Worm (Caenorhabditis elegans): ENCODE measurements around the gene T07A5.7.

The T07A5.7 gene

ce11 chrIII:10320228-10320705 lies 9.4 kb upstream of the T07A5.7 start:
- TF ChIP-seq Y48G9A.11 (GFP tag; IDR thresholded peaks at IDR 0.05) (0 out of 2 replicates have a peak, but pooled peaks have one; percentile 59), snpc-1.2 (GFP tag; IDR thresholded peaks at IDR 0.05) (peak; percentile 69; the same call in 1 of the 2 replicates), F49E8.2 (tag; optimal IDR thresholded peaks at IDR 0.05; ENCODE audit: borderline replicate concordance) (peak; percentile 43), ceh-44 (GFP tag; IDR thresholded peaks at IDR 0.05) (0 out of 2 replicates have a peak, but pooled peaks have one; percentile 4), unc-130 (GFP tag; optimal IDR thresholded peaks at IDR 0.05) (peak; percentile 74), lin-38 (GFP tag; IDR thresholded peaks at IDR 0.05) (peak; percentile 79), arid-1 (GFP tag; conservative IDR thresholded peaks at IDR 0.05) (peak; percentile 27; the same call in 1 of the 2 replicates), mes-2 (tag; optimal IDR thresholded peaks at IDR 0.05; ENCODE audit: poor library complexity, severe bottlenecking) (peak; percentile 3), T26A8.4 (GFP tag; IDR thresholded peaks at IDR 0.05) (0 out of 2 replicates have a peak, but pooled peaks have one; percentile 22)

- TF ChIP-seq attf-4 (tag; optimal IDR thresholded peaks at IDR 0.05) (no peak), mes-2 (tag; optimal IDR thresholded peaks at IDR 0.05; ENCODE audit: poor library complexity, severe bottlenecking) (peak; percentile 71), T26A8.4 (GFP tag; IDR thresholded peaks at IDR 0.05) (no peak), dpl-1 (GFP tag; optimal IDR thresholded peaks at IDR 0.05) (peak; percentile 45), ceh-28 (tag; optimal IDR thresholded peaks at IDR 0.05) (peak; percentile 69), hlh-30 (tag; optimal IDR thresholded peaks at IDR 0.05; ENCODE audit: insufficient read depth) (peak; percentile 61), nhr-28 (tag; optimal IDR thresholded peaks at IDR 0.05) (peak; percentile 18), lin-13 (GFP tag; optimal IDR thresholded peaks at IDR 0.05) (peak; percentile 45), pha-4 (GFP tag; IDR thresholded peaks at IDR 0.05) (no peak), pha-4 (tag; optimal IDR thresholded peaks at IDR 0.05) (peak; percentile 7), F37D6.2 (tag; optimal IDR thresholded peaks at IDR 0.05) (peak; percentile 26), hif-1 (tag; optimal IDR thresholded peaks at IDR 0.05) (peak in 1 of 2 experiments; percentile 44), lsy-2 (tag; optimal IDR thresholded peaks at IDR 0.05) (peak in 1 of 2 experiments; percentile 79), mep-1 (tag; optimal IDR thresholded peaks at IDR 0.05) (peak; percentile 29), nhr-237 (tag; optimal IDR thresholded peaks at IDR 0.05) (no peak), daf-16 (GFP tag; optimal IDR thresholded peaks at IDR 0.05) (no peak), daf-16 (tag; optimal IDR thresholded peaks at IDR 0.05) (peak; percentile 40), rbr-2 (tag; optimal IDR thresholded peaks at IDR 0.05) (peak; percentile 60), arid-1 (GFP tag; conservative IDR thresholded peaks at IDR 0.05) (no peak), zip-11 (GFP tag; IDR thresholded peaks at IDR 0.05) (no peak), hlh-11 (tag; optimal IDR thresholded peaks at IDR 0.05) (peak; percentile 12), hmg-1.1 (GFP tag; IDR thresholded peaks at IDR 0.05) (peak; percentile 70), nhr-111 (GFP tag; optimal IDR thresholded peaks at IDR 0.05) (no peak), saeg-2 (GFP tag; IDR thresholded peaks at IDR 0.05) (no peak), lin-38 (GFP tag; IDR thresholded peaks at IDR 0.05) (peak; percentile 93)
Measured at ce11 chrIII:10318755-10319154, 7.8 kb upstream of the T07A5.7 start, which contains the start of gene unc-69. TSS of gene unc-69 (plus strand) at chrIII:10318939.

ce11 chrIII:10318062-10318609 lies 7.2 kb upstream of the T07A5.7 start, which contains the start of the genes unc-50 and ostf-4:
TSS of gene unc-50 (minus strand) at chrIII:10318162.
TSS of gene ostf-4 (minus strand) at chrIII:10318559.
- TF ChIP-seq dve-1 (tag; optimal IDR thresholded peaks at IDR 0.05; ENCODE audit: insufficient read depth) (no peak), jun-1 (tag; optimal IDR thresholded peaks at IDR 0.05) (no peak), daf-8 (GFP tag; IDR thresholded peaks at IDR 0.05) (no peak), saeg-2 (GFP tag; IDR thresholded peaks at IDR 0.05) (no peak), madf-9 (GFP tag; conservative IDR thresholded peaks at IDR 0.05) (no peak), mxl-3 (GFP tag; optimal IDR thresholded peaks at IDR 0.05) (no peak), lim-7 (GFP tag; IDR thresholded peaks at IDR 0.05) (no peak), ces-1 (GFP tag; optimal IDR thresholded peaks at IDR 0.05) (no peak), unc-39 (tag; optimal IDR thresholded peaks at IDR 0.05) (no peak), lin-13 (GFP tag; optimal IDR thresholded peaks at IDR 0.05) (no peak), dmd-8 (GFP tag; IDR thresholded peaks at IDR 0.05) (no peak), set-16 (GFP tag; IDR thresholded peaks at IDR 0.05) (no peak), tra-1 (GFP tag; IDR thresholded peaks at IDR 0.05) (no peak)
